Fruit fly (Drosophila melanogaster) whole organism, prepupa: ENCODE data around the gene CG33258.
A peak's percentile ranks its signal among the peaks of the same experiment; 100 is the strongest.

ENCODE experiments used
- Blimp-1 ChIP-seq: fragments of 200-800 bp; sonication (Bioruptor generic); optimal IDR thresholded peaks from 3 replicates; lab custom pipeline; 2017; ENCODE audit warnings: missing biosample characterization, missing genetic modification characterization, mild to moderate bottlenecking, moderate library complexity, missing genetic modification reagents
- CG10631 ChIP-seq: fragments of 200-800 bp; sonication (Bioruptor generic); optimal IDR thresholded peaks from 2 replicates; lab custom pipeline; 2016; ENCODE audit warnings: missing biosample characterization, missing genetic modification characterization
- CG10669 ChIP-seq: fragments of 200-800 bp; sonication (Bioruptor generic); optimal IDR thresholded peaks from 3 replicates; lab custom pipeline; 2018; ENCODE audit warnings: missing biosample characterization, mild to moderate bottlenecking, missing genetic modification characterization, moderate library complexity
- CG11762 ChIP-seq: fragments of 200-800 bp; sonication (Bioruptor generic); optimal IDR thresholded peaks from 3 replicates; lab custom pipeline; 2016; ENCODE audit warnings: missing biosample characterization, missing genetic modification characterization; ENCODE audit not compliant: insufficient read depth
- CG11902 ChIP-seq: fragments of 200-800 bp; sonication (Bioruptor generic); optimal IDR thresholded peaks from 3 replicates; lab custom pipeline; 2016; ENCODE audit warnings: missing biosample characterization, missing genetic modification characterization
- CG15336 ChIP-seq: fragments of 200-800 bp; sonication (Bioruptor generic); IDR thresholded peaks from 2 replicates; pipeline ENCODE4 v1.3.6; 2022; ENCODE audit warnings: missing biosample characterization, missing genetic modification characterization
- CG1621 ChIP-seq: fragments of 200-800 bp; sonication (Bioruptor generic); optimal IDR thresholded peaks from 3 replicates; lab custom pipeline; 2018; ENCODE audit warnings: missing biosample characterization, mild to moderate bottlenecking, missing genetic modification characterization
- CG16779 ChIP-seq: fragments of 200-800 bp; sonication (Bioruptor generic); optimal IDR thresholded peaks from 3 replicates; lab custom pipeline; 2017; ENCODE audit warnings: missing biosample characterization, mild to moderate bottlenecking, missing genetic modification characterization
- CG3032 ChIP-seq: fragments of 200-800 bp; optimal IDR thresholded peaks from 2 replicates; lab custom pipeline; 2019; ENCODE audit warnings: missing biosample characterization, mild to moderate bottlenecking, missing genetic modification characterization, moderate library complexity
- CG31627 ChIP-seq: fragments of 200-800 bp; sonication (Bioruptor generic); optimal IDR thresholded peaks from 3 replicates; lab custom pipeline; 2016; ENCODE audit warnings: missing biosample characterization, missing genetic modification characterization
- CG32006 ChIP-seq: fragments of 200-800 bp; sonication (Bioruptor generic); optimal IDR thresholded peaks from 3 replicates; lab custom pipeline; 2017; ENCODE audit warnings: missing biosample characterization, mild to moderate bottlenecking, missing genetic modification characterization
- CG34406 ChIP-seq: fragments of 200-800 bp; sonication (Bioruptor generic); optimal IDR thresholded peaks from 3 replicates; lab custom pipeline; 2016; ENCODE audit warnings: missing biosample characterization, missing genetic modification characterization
- CG3919 ChIP-seq: fragments of 200-800 bp; sonication (Bioruptor generic); optimal IDR thresholded peaks from 3 replicates; lab custom pipeline; 2016; ENCODE audit warnings: missing biosample characterization, missing genetic modification characterization
- CG4318 ChIP-seq: fragments of 200-800 bp; sonication (Bioruptor generic); optimal IDR thresholded peaks from 3 replicates; lab custom pipeline; 2017; ENCODE audit warnings: missing biosample characterization, mild to moderate bottlenecking, missing genetic modification characterization
- CG6163 ChIP-seq: fragments of 200-800 bp; sonication (Bioruptor generic); IDR thresholded peaks from 3 replicates; pipeline ENCODE4 v1.3.6; 2022; ENCODE audit warnings: missing biosample characterization, missing genetic modification characterization
- CG6276 ChIP-seq: fragments of 200-800 bp; sonication (Bioruptor generic); optimal IDR thresholded peaks from 2 replicates; lab custom pipeline; 2017; ENCODE audit warnings: missing biosample characterization, mild to moderate bottlenecking, missing genetic modification characterization
- CG6808 ChIP-seq: fragments of 200-800 bp; sonication (Bioruptor generic); optimal IDR thresholded peaks from 3 replicates; lab custom pipeline; 2017; ENCODE audit warnings: missing biosample characterization, missing genetic modification characterization, mild to moderate bottlenecking, moderate library complexity, missing genetic modification reagents
- CG6854 ChIP-seq: fragments of 200-800 bp; sonication (Bioruptor generic); optimal IDR thresholded peaks from 2 replicates; lab custom pipeline; 2017; ENCODE audit warnings: missing biosample characterization, mild to moderate bottlenecking, missing genetic modification characterization
- CG7368 ChIP-seq: fragments of 200-800 bp; sonication (Bioruptor generic); optimal IDR thresholded peaks from 3 replicates; lab custom pipeline; 2016; ENCODE audit warnings: missing biosample characterization, missing genetic modification characterization
- CG8119 ChIP-seq: fragments of 200-800 bp; sonication (Bioruptor generic); IDR thresholded peaks from 3 replicates; pipeline ENCODE4 v1.3.6; 2022; ENCODE audit warnings: missing biosample characterization, missing genetic modification characterization
- CG8319 ChIP-seq: fragments of 200-800 bp; sonication (Bioruptor generic); optimal IDR thresholded peaks from 3 replicates; lab custom pipeline; 2016; ENCODE audit warnings: missing biosample characterization, missing genetic modification characterization
- CG8632 ChIP-seq: fragments of 200-800 bp; sonication (Bioruptor generic); optimal IDR thresholded peaks from 3 replicates; lab custom pipeline; 2016; ENCODE audit warnings: missing biosample characterization, missing genetic modification characterization
- CG9139 ChIP-seq: fragments of 200-800 bp; sonication (Bioruptor generic); optimal IDR thresholded peaks from 3 replicates; lab custom pipeline; 2017; ENCODE audit warnings: missing biosample characterization, mild to moderate bottlenecking, missing genetic modification characterization
- Eip75B ChIP-seq: fragments of 200-800 bp; sonication (Bioruptor generic); optimal IDR thresholded peaks from 3 replicates; lab custom pipeline; 2016; ENCODE audit warnings: missing biosample characterization, missing genetic modification characterization
- Ets96B ChIP-seq: fragments of 200-800 bp; optimal IDR thresholded peaks from 2 replicates; lab custom pipeline; 2019; ENCODE audit warnings: missing biosample characterization, mild to moderate bottlenecking, missing genetic modification characterization, moderate library complexity
- Gug ChIP-seq: fragments of 200-800 bp; sonication (Bioruptor generic); IDR thresholded peaks from 2 replicates; pipeline ENCODE4 v1.3.6; 2022; ENCODE audit warnings: missing biosample characterization, missing genetic modification characterization
- Hr38 ChIP-seq: sonication (Bioruptor generic); optimal IDR thresholded peaks from 2 replicates; lab custom pipeline; 2016; ENCODE audit warnings: missing biosample characterization, missing genetic modification characterization
- Hr39 ChIP-seq: fragments of 200-800 bp; sonication (Bioruptor generic); optimal IDR thresholded peaks from 2 replicates; lab custom pipeline; 2016; ENCODE audit warnings: missing biosample characterization, missing genetic modification characterization
- Hr4 ChIP-seq: fragments of 200-800 bp; sonication (Bioruptor generic); optimal IDR thresholded peaks from 3 replicates; lab custom pipeline; 2016; ENCODE audit warnings: missing biosample characterization, missing genetic modification characterization
- Lpt ChIP-seq: fragments of 200-800 bp; sonication (Bioruptor generic); optimal IDR thresholded peaks from 3 replicates; lab custom pipeline; 2016; ENCODE audit warnings: missing biosample characterization, missing genetic modification characterization
- Met ChIP-seq: fragments of 200-800 bp; sonication (Bioruptor generic); optimal IDR thresholded peaks from 3 replicates; lab custom pipeline; 2016; ENCODE audit warnings: missing biosample characterization, missing genetic modification characterization
- OdsH ChIP-seq: fragments of 200-800 bp; sonication (Bioruptor generic); optimal IDR thresholded peaks from 3 replicates; lab custom pipeline; 2016; ENCODE audit warnings: missing biosample characterization, missing genetic modification characterization
- Smox ChIP-seq: fragments of 200-800 bp; sonication (Bioruptor generic); optimal IDR thresholded peaks from 3 replicates; lab custom pipeline; 2016; ENCODE audit warnings: missing biosample characterization, missing genetic modification characterization
- Sox102F ChIP-seq: fragments of 200-800 bp; sonication (Bioruptor generic); optimal IDR thresholded peaks from 2 replicates; lab custom pipeline; 2016; ENCODE audit warnings: missing biosample characterization, mild to moderate bottlenecking, missing genetic modification characterization
- Sox14 ChIP-seq: fragments of 200-800 bp; sonication (Bioruptor generic); optimal IDR thresholded peaks from 3 replicates; lab custom pipeline; 2016; ENCODE audit warnings: missing biosample characterization, missing genetic modification characterization
- achi ChIP-seq: fragments of 200-800 bp; sonication (Bioruptor generic); optimal IDR thresholded peaks from 3 replicates; lab custom pipeline; 2016; ENCODE audit warnings: missing biosample characterization, missing genetic modification characterization
- acj6 ChIP-seq: fragments of 200-800 bp; sonication (Bioruptor generic); optimal IDR thresholded peaks from 3 replicates; lab custom pipeline; 2016; ENCODE audit warnings: missing biosample characterization, missing genetic modification characterization
- cyc ChIP-seq: fragments of 200-800 bp; sonication (Bioruptor generic); optimal IDR thresholded peaks from 3 replicates; lab custom pipeline; 2016; ENCODE audit warnings: missing biosample characterization, missing genetic modification characterization
- dac ChIP-seq: fragments of 200-800 bp; sonication (Bioruptor generic); optimal IDR thresholded peaks from 2 replicates; lab custom pipeline; 2017; ENCODE audit warnings: missing biosample characterization, mild to moderate bottlenecking, missing genetic modification characterization
- eg ChIP-seq: fragments of 200-800 bp; sonication (Bioruptor generic); IDR thresholded peaks from 3 replicates; pipeline ENCODE4 v1.3.6; 2022; ENCODE audit warnings: missing biosample characterization, missing genetic modification characterization
- esn ChIP-seq: fragments of 200-800 bp; sonication (Bioruptor generic); optimal IDR thresholded peaks from 2 replicates; lab custom pipeline; 2016; ENCODE audit warnings: missing biosample characterization, mild to moderate bottlenecking, missing genetic modification characterization, moderate library complexity
- fd59A ChIP-seq: fragments of 200-800 bp; sonication (Bioruptor generic); optimal IDR thresholded peaks from 2 replicates; lab custom pipeline; 2017; ENCODE audit warnings: missing biosample characterization, mild to moderate bottlenecking, missing genetic modification characterization, missing genetic modification reagents
- fkh ChIP-seq: fragments of 200-800 bp; sonication (Bioruptor generic); optimal IDR thresholded peaks from 3 replicates; lab custom pipeline; 2017; ENCODE audit warnings: missing biosample characterization, mild to moderate bottlenecking, missing genetic modification characterization, moderate library complexity
- lz ChIP-seq: fragments of 200-800 bp; sonication (Bioruptor generic); optimal IDR thresholded peaks from 3 replicates; lab custom pipeline; 2016; ENCODE audit warnings: missing biosample characterization, missing genetic modification characterization
- net ChIP-seq: fragments of 200-800 bp; sonication (Bioruptor generic); optimal IDR thresholded peaks from 3 replicates; lab custom pipeline; 2016; ENCODE audit warnings: missing biosample characterization, missing genetic modification characterization
- pdm3 ChIP-seq: fragments of 200-800 bp; sonication (Bioruptor generic); optimal IDR thresholded peaks from 3 replicates; lab custom pipeline; 2016; ENCODE audit warnings: missing biosample characterization, missing genetic modification characterization
- spab ChIP-seq: fragments of 200-800 bp; sonication (Bioruptor generic); optimal IDR thresholded peaks from 2 replicates; lab custom pipeline; 2017; ENCODE audit warnings: missing biosample characterization, mild to moderate bottlenecking, missing genetic modification characterization, missing genetic modification reagents
- ss ChIP-seq, 2 experiments: fragments of 200-800 bp; sonication (Bioruptor generic); optimal IDR thresholded peaks; 2 replicates in 1 of 2; 3 replicates in 1 of 2; lab custom pipeline; 2017 to 2018; ENCODE audit warnings: mild to moderate bottlenecking in 2 of 2, missing biosample characterization in 2 of 2, missing genetic modification characterization in 2 of 2, moderate library complexity in 1 of 2
- svp ChIP-seq: fragments of 200-800 bp; sonication (Bioruptor generic); peaks from one replicate; lab custom pipeline; 2016; ENCODE audit warnings: missing biosample characterization, missing genetic modification characterization
- topi ChIP-seq: fragments of 200-800 bp; sonication (Bioruptor generic); optimal IDR thresholded peaks from 3 replicates; lab custom pipeline; 2016; ENCODE audit warnings: missing biosample characterization, missing genetic modification characterization

CG33258 gene

DNA sequence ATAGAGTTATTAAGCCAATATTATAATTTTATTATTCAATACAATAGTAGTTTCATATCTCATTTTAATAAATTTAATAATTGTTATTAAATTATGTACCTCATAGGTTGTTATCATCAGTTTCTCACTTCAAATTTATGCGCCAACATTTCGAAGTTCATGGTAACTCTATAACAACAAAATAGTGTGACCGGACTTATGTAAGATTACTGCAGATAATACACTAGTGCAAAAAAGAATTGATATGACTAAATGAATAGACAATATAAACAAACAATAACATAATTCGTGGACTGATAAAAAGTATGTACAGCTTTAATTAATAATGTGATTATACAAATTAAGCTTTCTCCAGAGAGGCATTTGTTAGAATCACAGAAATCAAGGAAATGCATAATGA lies 39.4 kb downstream of the CG33258 start, which contains the start of gene Strump:
Gene Strump, plus strand, starts transcription at position 212 of the 400 bp plus-strand sequence.
- no peak for TF ChIP-seq achi

DNA sequence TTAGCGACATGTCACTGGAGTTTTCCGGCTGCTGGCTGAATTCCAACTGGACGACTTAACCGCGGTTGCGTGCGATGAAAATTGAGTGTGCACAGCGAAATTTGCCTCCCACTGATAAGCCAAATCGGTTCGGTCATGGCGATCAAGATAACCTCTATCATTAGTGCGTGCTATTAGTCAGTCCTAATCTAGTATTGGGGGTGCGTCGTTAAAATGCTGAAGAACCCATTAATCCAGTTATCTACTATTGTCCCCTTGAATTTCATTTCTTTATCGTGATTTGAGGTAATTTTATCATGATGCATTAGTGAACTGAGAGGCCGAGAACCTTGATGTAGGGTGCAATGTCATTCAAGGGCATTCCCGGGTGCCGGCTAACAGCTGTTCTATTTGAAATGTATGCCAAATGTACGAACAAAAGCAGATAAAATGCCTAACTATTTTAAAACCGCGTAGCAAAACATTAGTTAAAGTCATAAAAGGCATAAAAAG lies 46.2 kb downstream of the CG33258 start, which contains the start of gene Pgm1:
Gene Pgm1, minus strand, starts transcription at position 51 of the 492 bp plus-strand sequence.
- TF ChIP-seq CG4318 (GFP tag; lab: Kevin White, UChicago) (no peak), fkh (GFP tag; lab: Kevin White, UChicago) (peak; percentile 80), CG10669 (GFP tag; lab: Kevin White, UChicago) (peak; percentile 87), CG11762 (GFP tag; lab: Kevin White, UChicago) (peak; percentile 89), CG16779 (tag; lab: Kevin White, UChicago) (no peak), CG6276 (no peak), CG9139 (GFP tag; lab: Kevin White, UChicago) (no peak), OdsH (GFP tag; lab: Kevin White, UChicago) (peak; percentile 93), CG15336 (GFP tag; lab: Robert Waterston, UW) (peak; percentile 80), CG6163 (GFP tag; lab: Robert Waterston, UW) (no peak; the same call in 1 of the 3 replicates), CG8119 (GFP tag; lab: Robert Waterston, UW) (no peak; the same call in 1 of the 3 replicates), esn (GFP tag; lab: Kevin White, UChicago) (peak; percentile 96), topi (GFP tag; lab: Kevin White, UChicago) (peak; percentile 95), CG3032 (tag; lab: Kevin White, UChicago) (peak; percentile 79), acj6 (GFP tag; lab: Kevin White, UChicago) (peak; percentile 92), spab (GFP tag; lab: Kevin White, UChicago) (no peak), svp (GFP tag; lab: Kevin White, UChicago) (peak; percentile 99), CG1621 (tag; lab: Kevin White, UChicago) (no peak), Hr39 (GFP tag; lab: Kevin White, UChicago) (peak; percentile 94), pdm3 (peak; percentile 95), CG34406 (peak; percentile 87), net (GFP tag; lab: Kevin White, UChicago) (no peak), CG31627 (peak; percentile 96), Hr4 (GFP tag; lab: Kevin White, UChicago) (peak; percentile 94), CG8632 (GFP tag; lab: Kevin White, UChicago) (peak; percentile 89), Eip75B (GFP tag; lab: Kevin White, UChicago) (peak; percentile 93), CG6808 (GFP tag; lab: Kevin White, UChicago) (peak; percentile 83), Hr38 (GFP tag; lab: Kevin White, UChicago) (peak; percentile 44), CG11902 (GFP tag; lab: Kevin White, UChicago) (peak; percentile 85), Sox102F (peak; percentile 97), eg (GFP tag; lab: Robert Waterston, UW) (peak; percentile 85), ss (GFP tag; optimal IDR thresholded peaks at IDR 0.05; lab: Kevin White, UChicago) (no peak), CG7368 (GFP tag; lab: Kevin White, UChicago) (peak; percentile 96), Gug (GFP tag; lab: Robert Waterston, UW) (no peak; the same call in none of the 2 replicates), CG32006 (no peak), CG3919 (GFP tag; lab: Kevin White, UChicago) (peak; percentile 95), Sox14 (GFP tag; lab: Kevin White, UChicago) (peak; percentile 96), CG10631 (GFP tag; lab: Kevin White, UChicago) (peak; percentile 78), Lpt (peak; percentile 86), cyc (GFP tag; lab: Kevin White, UChicago) (peak; percentile 94), Blimp-1 (GFP tag; lab: Kevin White, UChicago) (peak; percentile 71), fd59A (GFP tag; lab: Kevin White, UChicago) (peak; percentile 78), Ets96B (tag; lab: Kevin White, UChicago) (peak; percentile 83), dac (GFP tag; lab: Kevin White, UChicago) (no peak), lz (GFP tag; lab: Kevin White, UChicago) (peak; percentile 95), Met (GFP tag; lab: Kevin White, UChicago) (peak; percentile 94), CG8319 (GFP tag; lab: Kevin White, UChicago) (peak; percentile 86), CG6854 (GFP tag; lab: Kevin White, UChicago) (peak; percentile 87), Smox (peak; percentile 94)
